Fruit fly (Drosophila melanogaster): ENCODE results near the gene CG31191.

Gene CG31191

DNA sequence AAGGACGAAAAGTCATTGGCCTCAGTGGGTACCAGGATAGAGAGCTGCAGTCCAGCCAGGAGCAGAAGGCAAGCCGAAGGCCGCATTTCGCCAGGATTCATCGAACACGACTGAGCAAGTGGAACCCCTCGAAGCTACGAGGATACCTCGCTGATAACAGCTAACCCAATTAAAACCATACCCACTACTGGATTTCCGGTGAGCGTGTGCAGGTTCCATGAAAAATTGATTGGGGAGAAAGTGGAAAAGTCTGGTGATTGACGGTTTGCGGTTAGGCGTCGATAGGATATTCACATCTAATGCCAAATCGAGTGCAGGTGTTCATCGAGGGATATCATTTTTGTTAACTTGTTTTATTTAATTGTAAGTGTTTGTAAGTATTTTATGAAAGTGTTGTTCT is 85.5 kb downstream of the CG31191 start, which contains the start of gene Ir93a:
Ir93a (minus strand) TSS at position 101 of the 400 bp plus-strand sequence.
- no peak for TF ChIP-seq woc (GFP tag; optimal IDR thresholded peaks at IDR 0.05)
